Fruit fly (Drosophila melanogaster): Measurements from ENCODE around the gene p38c.

The p38c gene

dm6 chr3R:24193373-24193879, 43.4 kb upstream of the p38c start, which contains the start of the genes SMC6 and CG6204 (continued):
- TF ChIP-seq ac (GFP tag; optimal IDR thresholded peaks at IDR 0.05) (peak; percentile 53), CG14860 (GFP tag; IDR thresholded peaks at IDR 0.05; ENCODE audit: partially characterized antibody) (no peak), Xbp1 (GFP tag; optimal IDR thresholded peaks at IDR 0.05) (peak; percentile 94), CG10979 (tag; optimal IDR thresholded peaks at IDR 0.05) (peak; percentile 92), NFAT (GFP tag; IDR thresholded peaks at IDR 0.05) (peak; percentile 91), Optix (GFP tag; IDR thresholded peaks at IDR 0.05) (no peak), CG1792 (GFP tag; optimal IDR thresholded peaks at IDR 0.05) (peak; percentile 72), CG13894 (tag; optimal IDR thresholded peaks at IDR 0.05) (peak; percentile 95), CG16813 (GFP tag; IDR thresholded peaks at IDR 0.05; ENCODE audit: partially characterized antibody) (peak; percentile 33; the same call in 1 of the 3 replicates), slou (GFP tag; optimal IDR thresholded peaks at IDR 0.05) (peak; percentile 86), CG5245 (GFP tag; optimal IDR thresholded peaks at IDR 0.05) (peak; percentile 86), fru (optimal IDR thresholded peaks at IDR 0.05) (no peak), Dbx (GFP tag; IDR thresholded peaks at IDR 0.05) (peak; percentile 95), CG2116 (GFP tag; optimal IDR thresholded peaks at IDR 0.05) (peak; percentile 82), Lhr (GFP tag; optimal IDR thresholded peaks at IDR 0.05) (peak; percentile 70), CG18011 (GFP tag; optimal IDR thresholded peaks at IDR 0.05) (peak; percentile 77), Ptx1 (GFP tag; IDR thresholded peaks at IDR 0.05) (peak; percentile 97), GATAe (GFP tag; conservative IDR thresholded peaks at IDR 0.05) (peak; percentile 84), dmrt11E (tag; optimal IDR thresholded peaks at IDR 0.05) (peak; percentile 93), CG13123 (GFP tag; optimal IDR thresholded peaks at IDR 0.05) (peak; percentile 71), Antp (GFP tag; optimal IDR thresholded peaks at IDR 0.05) (peak; percentile 70), tio (GFP tag; optimal IDR thresholded peaks at IDR 0.05) (peak; percentile 92), ems (GFP tag; optimal IDR thresholded peaks at IDR 0.05) (peak; percentile 71), CG30020 (tag; optimal IDR thresholded peaks at IDR 0.05) (peak; percentile 84), wor (GFP tag; IDR thresholded peaks at IDR 0.05) (peak; percentile 88), gce (GFP tag; IDR thresholded peaks at IDR 0.05) (peak; percentile 92), ranshi (GFP tag; IDR thresholded peaks at IDR 0.05) (peak; percentile 95), CG18599 (GFP tag; optimal IDR thresholded peaks at IDR 0.05) (peak; percentile 92), CG13775 (GFP tag; optimal IDR thresholded peaks at IDR 0.05) (peak; percentile 93), CG6654 (GFP tag; optimal IDR thresholded peaks at IDR 0.05) (peak; percentile 66), CG15479 (GFP tag; optimal IDR thresholded peaks at IDR 0.05) (peak; percentile 80), Stat92E (GFP tag; optimal IDR thresholded peaks at IDR 0.05) (peak in 1 of 3 experiments; percentile 89), esg (GFP tag; conservative IDR thresholded peaks at IDR 0.05) (peak; percentile 94), Tbp (GFP tag; optimal IDR thresholded peaks at IDR 0.05) (no peak), dati (GFP tag; IDR thresholded peaks at IDR 0.05) (peak; percentile 78), nmo (GFP tag; optimal IDR thresholded peaks at IDR 0.05) (peak; percentile 98), TFAM (GFP tag; optimal IDR thresholded peaks at IDR 0.05) (peak; percentile 62), CG4328 (GFP tag; optimal IDR thresholded peaks at IDR 0.05) (peak; percentile 88), CG14965 (GFP tag; optimal IDR thresholded peaks at IDR 0.05; ENCODE audit: borderline replicate concordance) (no peak), CG17359 (tag; optimal IDR thresholded peaks at IDR 0.05) (peak; percentile 95), Sox102F (GFP tag; optimal IDR thresholded peaks at IDR 0.05) (peak; percentile 95), CG4854 (GFP tag; optimal IDR thresholded peaks at IDR 0.05) (peak; percentile 82), stwl (tag; optimal IDR thresholded peaks at IDR 0.05) (peak; percentile 73), abd-A (tag; optimal IDR thresholded peaks at IDR 0.05) (no peak), Ets65A (GFP tag) (peak; percentile 97), sim (GFP tag; IDR thresholded peaks at IDR 0.05) (peak; percentile 88; the same call in 1 of the 2 replicates), CG17361 (GFP tag; IDR thresholded peaks at IDR 0.05) (peak; percentile 97), sisA (GFP tag; IDR thresholded peaks at IDR 0.05) (peak; percentile 95), CG17328 (GFP tag; IDR thresholded peaks at IDR 0.05) (peak; percentile 92), zfh2 (GFP tag; optimal IDR thresholded peaks at IDR 0.05) (peak; percentile 83)

Measured in whole organism, embryonic.